Worm (Caenorhabditis elegans) whole organism, midembryonic: ENCODE results near the gene nmy-3.

Experiments used
- cog-1 ChIP-seq: sonication (generic microtip); optimal IDR thresholded peaks from 2 replicates; lab custom pipeline; 2016; ENCODE audit warnings: missing genetic modification characterization, missing compliant biosample characterization
- flt-1 ChIP-seq: fragments of 200-800 bp; sonication (Bioruptor generic); IDR thresholded peaks from 2 replicates; pipeline ENCODE4 v1.3.6; 2022; ENCODE audit warnings: missing genetic modification characterization, missing compliant biosample characterization
- ref-1 ChIP-seq: fragments of 200-800 bp; sonication (Bioruptor generic); conservative IDR thresholded peaks from 2 replicates; pipeline ENCODE4 v1.3.6; 2022; ENCODE audit warnings: missing genetic modification reagents, missing genetic modification characterization, missing compliant biosample characterization
- tab-1 ChIP-seq: fragments of 200-800 bp; sonication (Bioruptor generic); IDR thresholded peaks from 2 replicates; pipeline ENCODE4 v1.3.6; 2022; ENCODE audit warnings: missing genetic modification characterization, missing compliant biosample characterization
- ztf-23 ChIP-seq: fragments of 200-800 bp; sonication (Bioruptor generic); IDR thresholded peaks from 2 replicates; pipeline ENCODE4 v1.3.6; 2022; ENCODE audit warnings: missing genetic modification reagents, missing genetic modification characterization, missing compliant biosample characterization
- ztf-29 ChIP-seq: fragments of 200-800 bp; sonication (Bioruptor generic); IDR thresholded peaks from 2 replicates; pipeline ENCODE4 v1.3.6; 2022; ENCODE audit warnings: missing genetic modification reagents, missing genetic modification characterization, missing compliant biosample characterization

- TF ChIP-seq flt-1 (GFP tag; lab: Robert Waterston, UW) (no peak), ref-1 (GFP tag; lab: Robert Waterston, UW) (no peak), ztf-29 (GFP tag; lab: Robert Waterston, UW) (no peak), ztf-23 (GFP tag; lab: Robert Waterston, UW) (no peak), cog-1 (tag; lab: Kevin White, UChicago) (no peak), tab-1 (GFP tag; lab: Robert Waterston, UW) (no peak)
These were observed 9.8 kb upstream of the nmy-3 start for ce11 chrIV:9264513-9264912.
